Fruit fly (Drosophila melanogaster) whole organism, embryonic: ENCODE measurements around the gene CG15358.
A peak's percentile ranks its signal among the peaks of the same experiment; 100 is the strongest.

Experiments
- CG10431 ChIP-seq: fragments of 200-800 bp; sonication (Bioruptor generic); optimal IDR thresholded peaks from 3 replicates; lab custom pipeline; 2018; ENCODE audit warnings: missing biosample characterization, mild to moderate bottlenecking, missing genetic modification characterization
- CG11247 ChIP-seq: fragments of 200-800 bp; sonication (Bioruptor generic); IDR thresholded peaks from 2 replicates; pipeline ENCODE4 v1.3.6; 2022; ENCODE audit warnings: missing biosample characterization, missing genetic modification characterization
- CG12391 ChIP-seq: fragments of 200-800 bp; sonication (Bioruptor generic); optimal IDR thresholded peaks from 3 replicates; lab custom pipeline; 2018; ENCODE audit warnings: missing biosample characterization, mild to moderate bottlenecking, missing genetic modification characterization, moderate library complexity
- CG18764 ChIP-seq: fragments of 200-800 bp; sonication (Bioruptor generic); optimal IDR thresholded peaks from 3 replicates; lab custom pipeline; 2016; ENCODE audit warnings: missing biosample characterization, missing genetic modification characterization
- CG6813 ChIP-seq: fragments of 200-800 bp; sonication (Bioruptor generic); optimal IDR thresholded peaks from 2 replicates; lab custom pipeline; 2017; ENCODE audit warnings: missing biosample characterization, missing genetic modification characterization, mild to moderate bottlenecking, moderate library complexity, missing genetic modification reagents
- Kr ChIP-seq: fragments of 200-800 bp; sonication (Bioruptor generic); optimal IDR thresholded peaks from 2 replicates; lab custom pipeline; 2017; ENCODE audit warnings: missing biosample characterization, mild to moderate bottlenecking, missing genetic modification characterization
- Lpt ChIP-seq: fragments of >200 bp; optimal IDR thresholded peaks from 2 replicates; lab custom pipeline; 2018; ENCODE audit warnings: missing biosample characterization, missing genetic modification characterization
- jing ChIP-seq: fragments of 200-800 bp; sonication (Bioruptor generic); optimal IDR thresholded peaks from 2 replicates; lab custom pipeline; 2018; ENCODE audit warnings: missing biosample characterization, mild to moderate bottlenecking, missing genetic modification characterization
- org-1 ChIP-seq: fragments of 200-800 bp; sonication (Bioruptor generic); optimal IDR thresholded peaks from 2 replicates; lab custom pipeline; 2017; ENCODE audit warnings: missing biosample characterization, missing genetic modification characterization
- tgo ChIP-seq: fragments of 200-800 bp; sonication (Bioruptor generic); IDR thresholded peaks from 3 replicates; pipeline ENCODE4 v1.3.6; 2022; ENCODE audit warnings: missing biosample characterization, missing genetic modification characterization
- wor ChIP-seq: fragments of 200-800 bp; sonication (Bioruptor generic); IDR thresholded peaks from 2 replicates; pipeline ENCODE4 v1.3.6; 2022; ENCODE audit warnings: missing biosample characterization, missing genetic modification characterization

DNA sequence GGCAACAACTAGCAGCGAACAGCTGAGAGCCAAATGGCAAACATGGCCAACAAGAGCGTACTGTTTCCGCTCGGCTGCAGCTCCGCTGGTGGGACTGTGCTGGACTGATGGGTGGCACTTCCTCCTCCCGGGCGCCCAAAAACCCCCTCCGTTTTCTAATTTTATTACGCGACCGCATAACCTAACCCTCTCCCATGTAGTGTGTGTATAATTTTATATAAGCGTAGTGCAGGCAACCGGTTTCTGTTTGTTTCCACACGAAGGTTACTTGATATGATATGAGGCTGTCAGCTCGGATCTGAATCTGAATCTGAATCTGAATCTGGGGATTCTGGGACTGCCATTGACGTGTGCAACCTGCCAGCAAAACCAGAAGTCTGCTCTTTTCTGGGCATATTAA, 19.9 kb upstream of the CG15358 start:
- TF ChIP-seq Lpt (GFP tag; lab: Kevin White, UChicago) (no peak), CG18764 (GFP tag; lab: Kevin White, UChicago) (no peak), wor (GFP tag; lab: Robert Waterston, UW) (no peak), tgo (GFP tag; lab: Robert Waterston, UW) (no peak), CG10431 (GFP tag; lab: Kevin White, UChicago) (peak; percentile 95), org-1 (GFP tag; lab: Kevin White, UChicago) (no peak), CG11247 (GFP tag; lab: Robert Waterston, UW) (no peak), jing (no peak), CG6813 (GFP tag; lab: Kevin White, UChicago) (no peak), Kr (GFP tag; lab: Kevin White, UChicago) (no peak), CG12391 (tag; lab: Kevin White, UChicago) (no peak)
